Worm (Caenorhabditis elegans) whole organism, L4 larva: Measurements from ENCODE around the gene meg-3.

ENCODE experiments used
- F37D6.2 ChIP-seq: sonication (generic microtip); optimal IDR thresholded peaks from 2 replicates; lab custom pipeline; 2016; ENCODE audit warnings: mild to moderate bottlenecking, missing genetic modification characterization, missing compliant biosample characterization
- ZK546.5 ChIP-seq, 2 experiments: sonication (generic microtip); optimal IDR thresholded peaks; 2 replicates each; lab custom pipeline; 2017; ENCODE audit warnings: missing biosample characterization in 2 of 2, missing genetic modification characterization in 2 of 2
- ceh-82 ChIP-seq: sonication (generic microtip); optimal IDR thresholded peaks from 2 replicates; lab custom pipeline; 2017; ENCODE audit warnings: missing biosample characterization, missing genetic modification characterization
- ctbp-1 ChIP-seq: fragments of 200-800 bp; sonication (Bioruptor generic); IDR thresholded peaks from 2 replicates; pipeline ENCODE4 v1.3.6; 2022; ENCODE audit warnings: missing genetic modification reagents, missing genetic modification characterization, missing compliant biosample characterization
- daf-12 ChIP-seq: fragments of 150-350 bp; optimal IDR thresholded peaks from 2 replicates; lab custom pipeline; 2014; ENCODE audit warnings: missing biosample characterization, missing genetic modification reagents, missing genetic modification characterization
- egl-27 ChIP-seq: sonication (generic microtip); optimal IDR thresholded peaks from 3 replicates; lab custom pipeline; 2017; ENCODE audit warnings: missing biosample characterization, missing genetic modification reagents, missing genetic modification characterization
- hif-1 ChIP-seq, 2 experiments: sonication (generic microtip); optimal IDR thresholded peaks; 2 replicates each; lab custom pipeline; 2016 to 2017; ENCODE audit warnings: missing compliant biosample characterization in 2 of 2, missing genetic modification characterization in 2 of 2, missing genetic modification reagents in 2 of 2, missing genotype in 2 of 2, mild to moderate bottlenecking in 1 of 2
- lin-39 ChIP-seq: fragments of 150-350 bp; optimal IDR thresholded peaks from 2 replicates; lab custom pipeline; 2014; ENCODE audit warnings: missing biosample characterization, missing genetic modification reagents, missing genetic modification characterization
- nhr-10 ChIP-seq: fragments of 150-350 bp; optimal IDR thresholded peaks from 2 replicates; lab custom pipeline; 2014; ENCODE audit warnings: missing biosample characterization, missing genetic modification characterization
- nhr-28 ChIP-seq: fragments of 150-350 bp; optimal IDR thresholded peaks from 2 replicates; lab custom pipeline; 2014; ENCODE audit warnings: missing biosample characterization, missing genetic modification characterization
- nhr-6 ChIP-seq: fragments of 150-350 bp; optimal IDR thresholded peaks from 2 replicates; lab custom pipeline; 2014; ENCODE audit warnings: missing biosample characterization, missing genetic modification characterization
- pqm-1 ChIP-seq: sonication (generic microtip); optimal IDR thresholded peaks from 2 replicates; lab custom pipeline; 2017; ENCODE audit warnings: missing biosample characterization, missing genetic modification characterization
- unc-62 ChIP-seq, 3 experiments: fragments of 150-350 bp in 1 of 3; sonication (generic microtip); optimal IDR thresholded peaks in 2 of 3; peaks in 1 of 3; 1 replicate in 1 of 3; 2 replicates in 2 of 3; lab custom pipeline; 2014 to 2017; ENCODE audit warnings: missing biosample characterization in 3 of 3, missing genetic modification characterization in 3 of 3, missing genetic modification reagents in 3 of 3, missing genotype in 1 of 3
- ztf-11 ChIP-seq: fragments of 150-350 bp; optimal IDR thresholded peaks from 2 replicates; lab custom pipeline; 2014; ENCODE audit warnings: missing biosample characterization, missing genetic modification characterization

ce11 chrX:1971647-1972046 lies 17.8 kb downstream of the meg-3 start:
- TF ChIP-seq nhr-28: no peak
- TF ChIP-seq egl-27: no peak
- no peak for TF ChIP-seq lin-39
- TF ChIP-seq hif-1 (tag; optimal IDR thresholded peaks at IDR 0.05; lab: Kevin White, UChicago): no peak
- no peak for TF ChIP-seq nhr-10 (tag; lab: Kevin White, UChicago)
- TF ChIP-seq ztf-11 (tag; lab: Kevin White, UChicago): no peak
- TF ChIP-seq pqm-1 (tag; lab: Kevin White, UChicago): no peak
- no peak for TF ChIP-seq nhr-6 (tag; lab: Kevin White, UChicago)
- no peak for TF ChIP-seq ZK546.5 (tag; optimal IDR thresholded peaks at IDR 0.05; lab: Kevin White, UChicago)
- no peak for TF ChIP-seq F37D6.2 (tag; lab: Kevin White, UChicago)
- TF ChIP-seq ctbp-1 (GFP tag; lab: Robert Waterston, UW): no peak
- no peak for TF ChIP-seq ceh-82 (tag; lab: Kevin White, UChicago)
- no peak for TF ChIP-seq daf-12 (tag; lab: Kevin White, UChicago)
- TF ChIP-seq unc-62 (GFP tag; optimal IDR thresholded peaks at IDR 0.05 in 1 of 2; lab: Kevin White, UChicago): no peak
- no peak for TF ChIP-seq unc-62 (tag; optimal IDR thresholded peaks at IDR 0.05; lab: Kevin White, UChicago)
